Fruit fly (Drosophila melanogaster): ENCODE results near the gene Marcal1.

The Marcal1 gene

DNA sequence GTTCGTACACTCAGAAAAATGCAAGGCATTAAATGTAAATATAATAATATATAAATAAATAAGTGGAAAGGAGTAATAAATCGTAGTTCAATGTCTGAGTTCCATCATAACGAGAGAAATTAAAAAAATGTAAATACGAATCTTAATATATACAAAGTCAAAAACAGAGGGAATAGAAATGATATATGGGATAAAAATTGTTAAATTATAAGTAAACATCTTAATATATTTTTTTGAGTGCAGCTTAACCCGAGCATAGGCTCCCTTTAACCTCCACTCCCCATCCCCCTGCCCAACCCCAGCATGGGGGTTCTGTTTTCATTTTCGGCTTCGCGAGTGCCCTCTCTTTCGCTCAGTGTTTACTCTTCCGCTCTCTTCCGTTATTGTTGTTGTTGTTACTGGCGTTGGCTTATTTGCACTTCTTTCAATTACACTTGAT, 39.6 kb upstream of the Marcal1 start (continued):
- TF ChIP-seq HLH54F (GFP tag; optimal IDR thresholded peaks at IDR 0.05) (no peak), slou (GFP tag; optimal IDR thresholded peaks at IDR 0.05) (no peak), Six4 (GFP tag; optimal IDR thresholded peaks at IDR 0.05) (peak; percentile 21), CG7556 (GFP tag; optimal IDR thresholded peaks at IDR 0.05) (peak; percentile 40), Vsx1 (GFP tag; optimal IDR thresholded peaks at IDR 0.05) (peak; percentile 15), luna (GFP tag; optimal IDR thresholded peaks at IDR 0.05) (no peak), CG1602 (GFP tag; optimal IDR thresholded peaks at IDR 0.05) (no peak), HLHmδ (GFP tag; optimal IDR thresholded peaks at IDR 0.05) (no peak), CG9932 (GFP tag; IDR thresholded peaks at IDR 0.05) (no peak), CG6813 (GFP tag; optimal IDR thresholded peaks at IDR 0.05) (no peak), Lpt (GFP tag; optimal IDR thresholded peaks at IDR 0.05) (no peak), Abd-B (GFP tag; optimal IDR thresholded peaks at IDR 0.05) (no peak), BEAF-32 (GFP tag; optimal IDR thresholded peaks at IDR 0.05) (no peak), eyg (GFP tag; optimal IDR thresholded peaks at IDR 0.05) (no peak), az2 (GFP tag; optimal IDR thresholded peaks at IDR 0.05) (no peak), D19A (tag; optimal IDR thresholded peaks at IDR 0.05) (peak; percentile 36), Taf1 (GFP tag; IDR thresholded peaks at IDR 0.05) (no peak), trh (GFP tag; optimal IDR thresholded peaks at IDR 0.05) (no peak), ATbp (GFP tag; optimal IDR thresholded peaks at IDR 0.05) (peak; percentile 47), CG11723 (GFP tag; optimal IDR thresholded peaks at IDR 0.05) (no peak), CG10209 (GFP tag; optimal IDR thresholded peaks at IDR 0.05) (peak; percentile 19), CG11504 (tag; optimal IDR thresholded peaks at IDR 0.05) (peak; percentile 63), crol (GFP tag; IDR thresholded peaks at IDR 0.05) (peak; percentile 54), dimm (GFP tag; IDR thresholded peaks at IDR 0.05) (no peak), CG8924 (tag; optimal IDR thresholded peaks at IDR 0.05) (peak; percentile 41), CG8359 (GFP tag; optimal IDR thresholded peaks at IDR 0.05; ENCODE audit: borderline replicate concordance) (peak; percentile 7), CG17829 (tag; optimal IDR thresholded peaks at IDR 0.05) (peak; percentile 30), PHDP (tag; optimal IDR thresholded peaks at IDR 0.05) (no peak), row (GFP tag; IDR thresholded peaks at IDR 0.05) (peak; percentile 35; the same call in 1 of the 3 replicates), Hand (GFP tag; optimal IDR thresholded peaks at IDR 0.05) (no peak), vnd (GFP tag; IDR thresholded peaks at IDR 0.05; ENCODE audit: partially characterized antibody) (no peak), croc (GFP tag; conservative IDR thresholded peaks at IDR 0.05) (peak; percentile 46; the same call in 2 of the 3 replicates), Med (GFP tag) (peak; percentile 58), CG15601 (tag; optimal IDR thresholded peaks at IDR 0.05) (peak; percentile 7), Nf-YA (GFP tag; IDR thresholded peaks at IDR 0.05) (0 out of 2 replicates have a peak, but pooled peaks have one; percentile 43), CG7928 (GFP tag; optimal IDR thresholded peaks at IDR 0.05) (no peak), al (GFP tag; IDR thresholded peaks at IDR 0.05) (no peak), vvl (GFP tag; IDR thresholded peaks at IDR 0.05) (0 out of 2 replicates have a peak, but pooled peaks have one; percentile 22), CG18262 (tag; optimal IDR thresholded peaks at IDR 0.05) (peak; percentile 57), CG18764 (GFP tag; optimal IDR thresholded peaks at IDR 0.05) (no peak), slbo (GFP tag; IDR thresholded peaks at IDR 0.05) (no peak), ase (GFP tag; IDR thresholded peaks at IDR 0.05) (no peak), CG12104 (GFP tag; optimal IDR thresholded peaks at IDR 0.05) (no peak), GATAe (GFP tag; conservative IDR thresholded peaks at IDR 0.05) (no peak), CG14014 (GFP tag; IDR thresholded peaks at IDR 0.05) (0 out of 2 replicates have a peak, but pooled peaks have one; percentile 9), Poxn (GFP tag; IDR thresholded peaks at IDR 0.05) (no peak), oc (tag; optimal IDR thresholded peaks at IDR 0.05) (no peak), CG31224 (GFP tag; IDR thresholded peaks at IDR 0.05) (no peak), dan (GFP tag; IDR thresholded peaks at IDR 0.05) (no peak), Side (GFP tag; optimal IDR thresholded peaks at IDR 0.05) (no peak), CG1024 (GFP tag; IDR thresholded peaks at IDR 0.05) (no peak), Hmx (GFP tag; optimal IDR thresholded peaks at IDR 0.05) (no peak)

Measured in whole organism, embryonic.